Worm (Caenorhabditis elegans) whole organism, L3 larva: ENCODE data around the gene F42C5.6.

Source experiments
- ZK546.5 ChIP-seq: sonication (generic microtip); optimal IDR thresholded peaks from 2 replicates; lab custom pipeline; 2017; ENCODE audit warnings: missing biosample characterization, missing genetic modification characterization
- ama-1 ChIP-seq: fragments of 150-350 bp; optimal IDR thresholded peaks from 2 replicates; lab custom pipeline; 2018
- elt-3 ChIP-seq, 3 experiments: fragments of 150-350 bp in 1 of 3; sonication (generic microtip) in 2 of 3; optimal IDR thresholded peaks; 2 replicates in 2 of 3; 4 replicates in 1 of 3; lab custom pipeline; 2014 to 2017; ENCODE audit warnings: missing biosample characterization in 3 of 3, missing genetic modification characterization in 3 of 3
- lin-15B ChIP-seq: fragments of 150-350 bp; optimal IDR thresholded peaks from 2 replicates; lab custom pipeline; 2014; ENCODE audit warnings: missing biosample characterization, missing genetic modification characterization
- pha-4 ChIP-seq: fragments of 150-350 bp; optimal IDR thresholded peaks from 2 replicates; lab custom pipeline; 2014; ENCODE audit warnings: missing biosample characterization, missing genetic modification reagents, missing genetic modification characterization
- snpc-4 ChIP-seq: fragments of 150-350 bp; optimal IDR thresholded peaks from 2 replicates; lab custom pipeline; 2014; ENCODE audit warnings: missing biosample characterization, missing genetic modification characterization

- no peak for TF ChIP-seq elt-3 (tag; optimal IDR thresholded peaks at IDR 0.05; lab: Kevin White, UChicago)
- TF ChIP-seq ama-1 (lab: Kevin White, UChicago): no peak
- no peak for TF ChIP-seq snpc-4 (tag; lab: Kevin White, UChicago)
- TF ChIP-seq ZK546.5: no peak
- TF ChIP-seq lin-15B (tag; lab: Kevin White, UChicago): no peak
- TF ChIP-seq pha-4 (tag; lab: Kevin White, UChicago): no peak
These were observed 20.0 kb upstream of the F42C5.6 start, which contains the start of gene sqst-2 for ce11 chrIV:7328918-7329317.
